Worm (Caenorhabditis elegans): Measurements from ENCODE around the gene C05G5.7.
A peak's percentile ranks its signal among the peaks of the same experiment; 100 is the strongest.

Gene C05G5.7

DNA sequence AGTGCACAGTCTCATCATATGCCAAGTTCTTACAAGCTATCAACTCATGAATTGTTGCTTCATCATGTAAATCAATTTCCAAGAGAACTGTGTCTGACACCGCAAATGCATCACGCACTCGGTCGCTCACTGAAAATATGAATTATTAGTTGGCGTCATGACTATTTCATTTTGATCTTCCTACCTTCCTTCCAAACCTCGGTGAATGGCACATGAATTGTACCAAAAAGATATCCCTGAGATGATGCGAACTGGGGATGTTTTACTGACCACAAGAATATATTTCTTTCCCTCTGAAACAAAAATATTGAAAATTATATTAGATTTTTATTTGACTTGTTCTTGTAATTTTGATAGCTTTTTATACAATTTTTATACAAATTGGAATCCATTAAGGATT is 16.6 kb upstream of the C05G5.7 start:
- TF ChIP-seq B0336.3 (GFP tag; IDR thresholded peaks at IDR 0.05) (no peak), tbp1 (GFP tag; optimal IDR thresholded peaks at IDR 0.05) (no peak), Y53F4B.3 (GFP tag; IDR thresholded peaks at IDR 0.05) (no peak), him-1 (tag; optimal IDR thresholded peaks at IDR 0.05) (no peak), ceh-27 (GFP tag; optimal IDR thresholded peaks at IDR 0.05) (no peak), tbx-9 (tag; optimal IDR thresholded peaks at IDR 0.05; ENCODE audit: borderline replicate concordance) (no peak), F23B12.7 (tag; optimal IDR thresholded peaks at IDR 0.05; ENCODE audit: insufficient read depth) (no peak), Y53G8AR.9 (GFP tag; conservative IDR thresholded peaks at IDR 0.05) (no peak), egrh-3 (GFP tag; IDR thresholded peaks at IDR 0.05) (no peak), nhr-120 (GFP tag; IDR thresholded peaks at IDR 0.05) (no peak), D2030.7 (GFP tag; IDR thresholded peaks at IDR 0.05) (no peak), F37B4.10 (GFP tag; IDR thresholded peaks at IDR 0.05) (no peak), chd-7 (tag; optimal IDR thresholded peaks at IDR 0.05) (no peak), nhr-27 (tag; optimal IDR thresholded peaks at IDR 0.05) (no peak), F22D6.2 (tag; optimal IDR thresholded peaks at IDR 0.05) (no peak), repo-1 (tag; optimal IDR thresholded peaks at IDR 0.05) (no peak), cebp-1 (GFP tag; IDR thresholded peaks at IDR 0.05) (no peak), cebp-1 (tag; optimal IDR thresholded peaks at IDR 0.05) (no peak), ets-4 (GFP tag; optimal IDR thresholded peaks at IDR 0.05) (no peak), cebp-2 (GFP tag; IDR thresholded peaks at IDR 0.05) (no peak), nfyb-1 (GFP tag; IDR thresholded peaks at IDR 0.05) (no peak)

DNA sequence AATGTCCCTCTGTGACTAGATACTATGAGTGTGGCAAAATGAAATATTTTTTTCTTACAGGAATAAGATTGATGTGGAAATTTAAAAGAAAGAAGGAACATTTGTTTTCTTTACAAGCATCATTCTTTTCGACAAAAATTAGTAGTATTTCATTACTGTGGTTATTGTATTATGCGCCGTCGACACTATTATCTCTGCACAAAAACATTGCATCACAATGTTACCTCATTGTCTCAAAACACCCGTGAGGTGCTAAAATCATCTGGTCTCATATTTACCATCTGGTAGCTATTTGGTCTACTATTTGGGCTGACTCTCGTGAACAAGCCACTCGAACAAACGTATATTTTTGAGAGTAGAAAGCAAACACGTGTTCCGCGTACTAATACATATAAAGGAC is 16.0 kb upstream of the C05G5.7 start:
- TF ChIP-seq B0035.1 (tag; optimal IDR thresholded peaks at IDR 0.05): no peak
- no peak for TF ChIP-seq snpc-3.4 (tag; optimal IDR thresholded peaks at IDR 0.05)
- no peak for TF ChIP-seq egrh-3 (GFP tag; IDR thresholded peaks at IDR 0.05)
- no peak for TF ChIP-seq zim-3 (tag; optimal IDR thresholded peaks at IDR 0.05)
- TF ChIP-seq rcor-1 (GFP tag; IDR thresholded peaks at IDR 0.05): no peak
- no peak for TF ChIP-seq F55B11.4 (tag; optimal IDR thresholded peaks at IDR 0.05; ENCODE audit: borderline replicate concordance, insufficient read depth)
- TF ChIP-seq Y53F4B.3 (GFP tag; IDR thresholded peaks at IDR 0.05): no peak
- TF ChIP-seq madf-6 (GFP tag; IDR thresholded peaks at IDR 0.05): no peak
- TF ChIP-seq mcd-1 (GFP tag; IDR thresholded peaks at IDR 0.05): no peak
- TF ChIP-seq ceh-58 (GFP tag; IDR thresholded peaks at IDR 0.05): no peak
- no peak for TF ChIP-seq ztf-28 (GFP tag; IDR thresholded peaks at IDR 0.05)
- TF ChIP-seq cebp-2 (GFP tag; IDR thresholded peaks at IDR 0.05): no peak
- TF ChIP-seq F52B5.7 (tag; optimal IDR thresholded peaks at IDR 0.05): no peak
- TF ChIP-seq tlf-1 (GFP tag; optimal IDR thresholded peaks at IDR 0.05): no peak
- TF ChIP-seq lin-35 (GFP tag; optimal IDR thresholded peaks at IDR 0.05): no peak
- TF ChIP-seq madf-8 (GFP tag; conservative IDR thresholded peaks at IDR 0.05): no peak

DNA sequence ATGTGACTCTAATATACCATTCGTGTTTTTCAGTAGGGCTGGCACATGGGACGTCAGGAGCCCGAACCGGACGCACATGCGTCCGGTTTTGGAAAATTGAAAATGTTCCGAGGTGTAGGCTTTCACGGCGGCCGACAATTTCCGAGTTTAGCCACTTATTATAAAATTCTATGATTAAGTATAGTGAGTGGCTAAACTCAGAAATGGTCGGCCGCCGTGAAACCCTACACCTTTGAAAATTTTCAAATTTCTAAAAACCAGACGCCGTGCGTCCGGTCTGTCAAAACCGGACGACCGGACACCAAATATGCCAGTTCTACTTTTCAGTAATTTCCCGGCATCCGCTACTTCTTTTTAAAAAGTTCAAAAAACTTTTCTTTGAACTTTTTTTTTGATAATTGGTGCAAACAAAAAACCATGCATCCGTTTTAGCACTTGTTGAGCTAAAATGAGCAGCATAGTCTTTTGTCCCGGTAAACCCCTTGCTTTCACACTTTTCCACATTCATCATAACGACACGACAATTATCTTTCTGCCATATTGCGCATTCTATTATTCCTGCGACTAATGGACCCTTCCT is 14.2 kb upstream of the C05G5.7 start:
- no peak for TF ChIP-seq sea-2 (GFP tag; IDR thresholded peaks at IDR 0.05)
- TF ChIP-seq snpc-4 (GFP tag; optimal IDR thresholded peaks at IDR 0.05): no peak
- peak in 3 of 4 experiments; percentile 36 to 88 (median 86) for TF ChIP-seq snpc-4 (tag; optimal IDR thresholded peaks at IDR 0.05)
- TF ChIP-seq hmg-1.2 (GFP tag; IDR thresholded peaks at IDR 0.05): peak; percentile 33
- TF ChIP-seq snpc-1.1 (tag; optimal IDR thresholded peaks at IDR 0.05; ENCODE audit: insufficient read depth): peak; percentile 1

Data from whole organism, young adult.